Fruit fly (Drosophila melanogaster) whole organism, embryonic: Measurements from ENCODE around the gene Nmt.

Experiments used
- Awh ChIP-seq: fragments of 200-800 bp; sonication (Bioruptor generic); IDR thresholded peaks from 2 replicates; pipeline ENCODE4, ENCODE4 v1.3.6; 2022; ENCODE audit warnings: missing biosample characterization, missing genetic modification characterization
- CG10366 ChIP-seq: fragments of 200-800 bp; sonication (Bioruptor generic); IDR thresholded peaks from 2 replicates; pipeline ENCODE4 v1.3.6; 2022; ENCODE audit warnings: missing biosample characterization, missing genetic modification characterization
- CG1233 ChIP-seq: fragments of 200-800 bp; sonication (Bioruptor generic); optimal IDR thresholded peaks from 4 replicates; lab custom pipeline; 2018; ENCODE audit warnings: missing biosample characterization, mild to moderate bottlenecking, missing genetic modification characterization
- CG13424 ChIP-seq: fragments of 200-800 bp; sonication (Bioruptor generic); optimal IDR thresholded peaks from 2 replicates; lab custom pipeline; 2019; ENCODE audit warnings: missing biosample characterization, mild to moderate bottlenecking, missing genetic modification characterization, moderate library complexity
- CG14050 ChIP-seq: fragments of 200-800 bp; sonication (Bioruptor generic); IDR thresholded peaks from 3 replicates; pipeline ENCODE4 v1.3.6; 2022; ENCODE audit warnings: missing biosample characterization, missing genetic modification characterization
- CG15011 ChIP-seq: fragments of 200-800 bp; sonication (Bioruptor generic); optimal IDR thresholded peaks from 3 replicates; lab custom pipeline; 2018; ENCODE audit warnings: missing biosample characterization, mild to moderate bottlenecking, missing genetic modification characterization
- CG15073 ChIP-seq: fragments of 200-800 bp; sonication (Bioruptor generic); optimal IDR thresholded peaks from 2 replicates; lab custom pipeline; 2016; ENCODE audit warnings: missing biosample characterization, missing genetic modification characterization
- CG15479 ChIP-seq: fragments of 200-800 bp; sonication (Bioruptor generic); optimal IDR thresholded peaks from 3 replicates; lab custom pipeline; 2019; ENCODE audit warnings: missing biosample characterization, mild to moderate bottlenecking, missing genetic modification characterization, moderate library complexity
- CG1647 ChIP-seq: fragments of 200-800 bp; sonication (Bioruptor generic); optimal IDR thresholded peaks from 3 replicates; lab custom pipeline; 2016; ENCODE audit warnings: missing biosample characterization, missing genetic modification characterization
- CG18011 ChIP-seq: fragments of 200-800 bp; sonication (Bioruptor generic); optimal IDR thresholded peaks from 2 replicates; lab custom pipeline; 2017; ENCODE audit warnings: missing biosample characterization, missing genetic modification characterization, mild to moderate bottlenecking, moderate library complexity, missing genotype
- CG2202 ChIP-seq: fragments of 200-800 bp; sonication (Bioruptor generic); optimal IDR thresholded peaks from 2 replicates; lab custom pipeline; 2018; ENCODE audit warnings: missing biosample characterization, mild to moderate bottlenecking, missing genetic modification characterization
- CG2712 ChIP-seq: fragments of 200-800 bp; optimal IDR thresholded peaks from 3 replicates; lab custom pipeline; 2019; ENCODE audit warnings: missing biosample characterization, mild to moderate bottlenecking, missing genetic modification characterization, moderate library complexity
- CG2889 ChIP-seq: fragments of 200-800 bp; sonication (Bioruptor generic); IDR thresholded peaks from 3 replicates; pipeline ENCODE4 v1.3.6; 2022; ENCODE audit warnings: missing biosample characterization, missing genetic modification characterization
- CG4404 ChIP-seq: fragments of 200-800 bp; sonication (Bioruptor generic); IDR thresholded peaks from 2 replicates; pipeline ENCODE4 v1.3.6; 2022; ENCODE audit warnings: missing biosample characterization, missing genetic modification characterization
- CG4854 ChIP-seq: fragments of 200-800 bp; sonication (Bioruptor generic); optimal IDR thresholded peaks from 2 replicates; lab custom pipeline; 2016; ENCODE audit warnings: missing biosample characterization, missing genetic modification characterization, inconsistent platforms
- CG5245 ChIP-seq: fragments of 200-800 bp; sonication (Bioruptor generic); optimal IDR thresholded peaks from 3 replicates; lab custom pipeline; 2016; ENCODE audit warnings: missing biosample characterization, missing genetic modification characterization
- CG6175 ChIP-seq: fragments of 200-800 bp; sonication (Bioruptor generic); IDR thresholded peaks from 3 replicates; pipeline ENCODE4 v1.3.6; 2022; ENCODE audit warnings: missing biosample characterization, missing genetic modification characterization
- CG6791 ChIP-seq: fragments of 200-800 bp; sonication (Bioruptor generic); IDR thresholded peaks from 3 replicates; pipeline ENCODE4 v1.3.6; 2022; ENCODE audit warnings: missing biosample characterization, missing genetic modification characterization; ENCODE audit not compliant: partially characterized antibody
- CG7556 ChIP-seq: fragments of 200-800 bp; sonication (Bioruptor generic); optimal IDR thresholded peaks from 2 replicates; lab custom pipeline; 2017; ENCODE audit warnings: missing biosample characterization, mild to moderate bottlenecking, missing genetic modification characterization
- CG8089 ChIP-seq: fragments of 200-800 bp; sonication (Bioruptor generic); optimal IDR thresholded peaks from 3 replicates; lab custom pipeline; 2016; ENCODE audit warnings: missing biosample characterization, missing genetic modification characterization
- Elba2 ChIP-seq: fragments of 200-800 bp; sonication (Bioruptor generic); optimal IDR thresholded peaks from 3 replicates; lab custom pipeline; 2016; ENCODE audit warnings: missing biosample characterization, missing genetic modification characterization
- Gug ChIP-seq: fragments of 200-800 bp; sonication (Bioruptor generic); IDR thresholded peaks from 4 replicates; pipeline ENCODE4 v1.3.6; 2022; ENCODE audit warnings: missing biosample characterization, missing genetic modification characterization
- HLH54F ChIP-seq: fragments of 200-800 bp; sonication (Bioruptor generic); optimal IDR thresholded peaks from 3 replicates; lab custom pipeline; 2016; ENCODE audit warnings: missing biosample characterization, missing genetic modification characterization
- Hmx ChIP-seq: fragments of 200-800 bp; sonication (Bioruptor generic); optimal IDR thresholded peaks from 2 replicates; lab custom pipeline; 2016; ENCODE audit warnings: missing biosample characterization, missing genetic modification characterization
- MBD-R2 ChIP-seq: fragments of 200-800 bp; sonication (Bioruptor generic); IDR thresholded peaks from 2 replicates; pipeline ENCODE4 v1.3.6; 2022; ENCODE audit warnings: missing biosample characterization, missing genetic modification characterization
- MTF-1 ChIP-seq: fragments of 200-800 bp; sonication (Bioruptor generic); optimal IDR thresholded peaks from 2 replicates; lab custom pipeline; 2018; ENCODE audit warnings: missing biosample characterization, mild to moderate bottlenecking, missing genetic modification characterization, borderline replicate concordance
- NC2β ChIP-seq: fragments of 200-800 bp; sonication (Bioruptor generic); optimal IDR thresholded peaks from 2 replicates; lab custom pipeline; 2016; ENCODE audit warnings: missing biosample characterization, missing genetic modification characterization
- NfI ChIP-seq: fragments of 200-800 bp; sonication (Bioruptor generic); optimal IDR thresholded peaks from 3 replicates; lab custom pipeline; 2018; ENCODE audit warnings: missing biosample characterization, mild to moderate bottlenecking, missing genetic modification characterization, moderate library complexity
- TFAM ChIP-seq: fragments of 200-800 bp; sonication (Bioruptor generic); optimal IDR thresholded peaks from 2 replicates; lab custom pipeline; 2017; ENCODE audit warnings: missing biosample characterization, missing genetic modification characterization, inconsistent platforms
- al ChIP-seq: fragments of 200-800 bp; sonication (Bioruptor generic); IDR thresholded peaks from 2 replicates; pipeline ENCODE4 v1.3.6; 2022; ENCODE audit warnings: missing biosample characterization, missing genetic modification characterization
- chif ChIP-seq, 2 experiments: fragments of 200-800 bp; sonication (Bioruptor generic); optimal IDR thresholded peaks; 3 replicates each; lab custom pipeline; 2016; ENCODE audit warnings: missing biosample characterization in 2 of 2, missing genetic modification characterization in 2 of 2
- crp ChIP-seq, 2 experiments: fragments of 200-800 bp; sonication (Bioruptor generic); optimal IDR thresholded peaks; 2 replicates in 1 of 2; 3 replicates in 1 of 2; lab custom pipeline; 2017; ENCODE audit warnings: missing biosample characterization in 2 of 2, missing genetic modification characterization in 2 of 2, mild to moderate bottlenecking in 1 of 2, moderate library complexity in 1 of 2
- cwo ChIP-seq: fragments of 200-800 bp; sonication (Bioruptor generic); optimal IDR thresholded peaks from 3 replicates; lab custom pipeline; 2017; ENCODE audit warnings: missing biosample characterization, missing genetic modification characterization, mild to moderate bottlenecking, moderate library complexity, missing genetic modification reagents
- dm ChIP-seq: fragments of 200-800 bp; sonication (Bioruptor generic); optimal IDR thresholded peaks from 3 replicates; lab custom pipeline; 2016; ENCODE audit warnings: missing biosample characterization, missing genetic modification characterization
- dmrt99B ChIP-seq: fragments of 200-800 bp; sonication (Bioruptor generic); optimal IDR thresholded peaks from 2 replicates; lab custom pipeline; 2018; ENCODE audit warnings: missing biosample characterization, mild to moderate bottlenecking, missing genetic modification characterization, moderate library complexity
- fd96Cb ChIP-seq: fragments of 200-800 bp; sonication (Bioruptor generic); optimal IDR thresholded peaks from 2 replicates; lab custom pipeline; 2018; ENCODE audit warnings: missing biosample characterization, mild to moderate bottlenecking, missing genetic modification characterization, moderate library complexity
- gcm2 ChIP-seq: fragments of 200-800 bp; sonication (Bioruptor generic); optimal IDR thresholded peaks from 2 replicates; lab custom pipeline; 2016; ENCODE audit warnings: missing biosample characterization, missing genetic modification characterization
- gem ChIP-seq: fragments of 200-800 bp; sonication (Bioruptor generic); optimal IDR thresholded peaks from 2 replicates; lab custom pipeline; 2019; ENCODE audit warnings: missing biosample characterization, mild to moderate bottlenecking, missing genetic modification characterization, moderate library complexity
- hb ChIP-seq: fragments of 200-800 bp; sonication (Bioruptor generic); IDR thresholded peaks from 3 replicates; pipeline ENCODE4 v1.3.6; 2022; ENCODE audit warnings: missing biosample characterization, missing genetic modification characterization; ENCODE audit not compliant: partially characterized antibody
- hth ChIP-seq: fragments of >200 bp; optimal IDR thresholded peaks from 2 replicates; lab custom pipeline; 2017; ENCODE audit warnings: inconsistent platforms
- jing ChIP-seq: fragments of 200-800 bp; sonication (Bioruptor generic); optimal IDR thresholded peaks from 2 replicates; lab custom pipeline; 2018; ENCODE audit warnings: missing biosample characterization, mild to moderate bottlenecking, missing genetic modification characterization
- kni ChIP-seq: fragments of 200-800 bp; sonication (Bioruptor generic); optimal IDR thresholded peaks from 3 replicates; lab custom pipeline; 2017; ENCODE audit warnings: mild to moderate bottlenecking, missing biosample characterization, missing genetic modification reagents, missing genetic modification characterization
- lbe ChIP-seq: fragments of 200-800 bp; sonication (Bioruptor generic); optimal IDR thresholded peaks from 2 replicates; lab custom pipeline; 2016; ENCODE audit warnings: missing biosample characterization, mild to moderate bottlenecking, missing genetic modification characterization
- p53 ChIP-seq: fragments of 200-800 bp; sonication (Bioruptor generic); optimal IDR thresholded peaks from 2 replicates; lab custom pipeline; 2016; ENCODE audit warnings: missing biosample characterization, missing genetic modification characterization
- row ChIP-seq: fragments of 200-800 bp; sonication (Bioruptor generic); IDR thresholded peaks from 3 replicates; pipeline ENCODE4 v1.3.6; 2022; ENCODE audit warnings: missing biosample characterization, missing genetic modification characterization
- tna ChIP-seq: fragments of 200-800 bp; sonication (Bioruptor generic); IDR thresholded peaks from 2 replicates; pipeline ENCODE4 v1.3.6; 2022; ENCODE audit warnings: missing biosample characterization, missing genetic modification characterization; ENCODE audit not compliant: partially characterized antibody
- unc-4 ChIP-seq: fragments of 200-800 bp; sonication (Bioruptor generic); IDR thresholded peaks from 2 replicates; pipeline ENCODE4 v1.3.6; 2022; ENCODE audit warnings: missing biosample characterization, missing genetic modification characterization; ENCODE audit not compliant: partially characterized antibody

Nmt gene

dm6 chr3L:8185263-8186227, 7.3 kb upstream of the Nmt start (continued):
- no peak for TF ChIP-seq CG1233 (GFP tag; lab: Kevin White, UChicago)
- no peak for TF ChIP-seq CG4854 (GFP tag; lab: Kevin White, UChicago)
- TF ChIP-seq CG15011 (GFP tag; lab: Kevin White, UChicago) = no peak
- no peak for TF ChIP-seq MTF-1 (GFP tag; lab: Kevin White, UChicago)
- peak; percentile 97 for TF ChIP-seq row
- TF ChIP-seq CG1647 = peak; percentile 27
- peak; percentile 6; the same call in 1 of the 2 replicates for TF ChIP-seq MBD-R2 (GFP tag; lab: Robert Waterston, UW)
- TF ChIP-seq Elba2 = peak; percentile 67
- peak; percentile 41; the same call in 1 of the 2 replicates for TF ChIP-seq CG10366
- no peak for TF ChIP-seq Hmx (GFP tag; lab: Kevin White, UChicago)
- peak; percentile 26 for TF ChIP-seq CG18011
- TF ChIP-seq NfI (GFP tag; lab: Kevin White, UChicago) = peak; percentile 24
- TF ChIP-seq Awh (GFP tag; lab: Robert Waterston, UW) = 0 out of 2 replicates have a peak, but pooled peaks have one; percentile 25
- no peak for TF ChIP-seq TFAM (GFP tag; lab: Kevin White, UChicago)
- TF ChIP-seq CG14050 (GFP tag; lab: Robert Waterston, UW) = 0 out of 3 replicates have a peak, but pooled peaks have one; percentile 16
- TF ChIP-seq CG2202 (tag; lab: Kevin White, UChicago) = no peak
- TF ChIP-seq HLH54F (GFP tag; lab: Kevin White, UChicago) = peak; percentile 57
- peak; percentile 18 for TF ChIP-seq p53
- TF ChIP-seq Gug (GFP tag; lab: Robert Waterston, UW) = peak; percentile 60; the same call in 2 of the 4 replicates
- 0 out of 3 replicates have a peak, but pooled peaks have one; percentile 45 for TF ChIP-seq CG2889 (GFP tag; lab: Robert Waterston, UW)
- peak in 1 of 2 experiments; percentile 49 for TF ChIP-seq chif (GFP tag; optimal IDR thresholded peaks at IDR 0.05; lab: Kevin White, UChicago)
- TF ChIP-seq CG5245 (GFP tag; lab: Kevin White, UChicago) = no peak
- TF ChIP-seq crp (GFP tag; optimal IDR thresholded peaks at IDR 0.05; lab: Kevin White, UChicago) = no peak
- TF ChIP-seq CG4404 (GFP tag; lab: Robert Waterston, UW) = no peak
- TF ChIP-seq kni (GFP tag; lab: Kevin White, UChicago) = no peak
- TF ChIP-seq gem (tag; lab: Kevin White, UChicago) = peak; percentile 62
- TF ChIP-seq CG13424 = peak; percentile 30
- peak; percentile 7 for TF ChIP-seq fd96Cb (tag; lab: Kevin White, UChicago)
- no peak for TF ChIP-seq dm (GFP tag; lab: Kevin White, UChicago)
- TF ChIP-seq cwo (GFP tag; lab: Kevin White, UChicago) = peak; percentile 79
- no peak for TF ChIP-seq jing (GFP tag; lab: Kevin White, UChicago)
- TF ChIP-seq CG6175 (GFP tag; lab: Robert Waterston, UW) = 0 out of 3 replicates have a peak, but pooled peaks have one; percentile 44
- no peak for TF ChIP-seq hth (lab: Kevin White, UChicago)
- TF ChIP-seq CG2712 (tag; lab: Kevin White, UChicago) = peak; percentile 42
- no peak for TF ChIP-seq lbe
- peak; percentile 35 for TF ChIP-seq CG8089 (GFP tag; lab: Kevin White, UChicago)
- TF ChIP-seq CG15479 (GFP tag; lab: Kevin White, UChicago) = no peak
- TF ChIP-seq CG7556 (GFP tag; lab: Kevin White, UChicago) = peak; percentile 38
- TF ChIP-seq al (GFP tag; lab: Robert Waterston, UW) = no peak; the same call in 1 of the 2 replicates
- TF ChIP-seq dmrt99B (tag; lab: Kevin White, UChicago) = no peak
- TF ChIP-seq hb (GFP tag; lab: Robert Waterston, UW) = no peak
- no peak for TF ChIP-seq CG6791 (GFP tag; lab: Robert Waterston, UW)
- no peak for TF ChIP-seq tna
- TF ChIP-seq gcm2 (GFP tag; lab: Kevin White, UChicago) = no peak
- no peak for TF ChIP-seq NC2β (GFP tag; lab: Kevin White, UChicago)
- no peak for TF ChIP-seq CG15073 (GFP tag; lab: Kevin White, UChicago)
- TF ChIP-seq unc-4 (GFP tag; lab: Robert Waterston, UW) = no peak
